Fruit fly (Drosophila melanogaster): Measurements from ENCODE around the gene Lrpprc2.

Gene Lrpprc2

DNA sequence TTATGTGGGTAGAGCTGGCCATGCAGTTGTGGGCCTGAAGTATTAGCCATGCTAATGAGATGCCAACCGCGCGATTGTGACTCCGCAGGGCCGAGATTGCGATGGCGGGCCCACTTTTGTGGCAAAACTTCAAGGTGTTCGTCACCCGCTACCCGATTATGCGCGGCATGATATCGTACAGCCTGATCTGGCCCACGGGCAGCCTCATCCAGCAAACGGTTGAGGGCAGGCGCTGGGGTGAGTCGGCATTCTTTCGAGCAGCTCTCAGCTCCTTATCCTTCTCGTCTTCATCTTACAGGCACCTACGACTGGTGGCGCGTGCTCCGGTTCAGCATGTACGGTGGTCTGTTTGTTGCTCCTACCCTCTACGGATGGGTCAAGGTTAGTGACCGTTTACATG is 9.3 kb upstream of the Lrpprc2 start, which contains the start of gene CG32808:
CG32808 (minus strand) TSS at position 101 of the 400 bp plus-strand sequence.
- TF ChIP-seq N (GFP tag; optimal IDR thresholded peaks at IDR 0.05): no peak
- TF ChIP-seq ey (GFP tag; optimal IDR thresholded peaks at IDR 0.05): no peak
- TF ChIP-seq Vsx2 (GFP tag; optimal IDR thresholded peaks at IDR 0.05; ENCODE audit: partially characterized antibody): no peak
- TF ChIP-seq Dfd (GFP tag; optimal IDR thresholded peaks at IDR 0.05): no peak
- TF ChIP-seq psq (GFP tag; optimal IDR thresholded peaks at IDR 0.05): no peak
- no peak for TF ChIP-seq sv (GFP tag; optimal IDR thresholded peaks at IDR 0.05)
- no peak for TF ChIP-seq tai (GFP tag; optimal IDR thresholded peaks at IDR 0.05)
- no peak for TF ChIP-seq Dif (GFP tag; optimal IDR thresholded peaks at IDR 0.05; ENCODE audit: partially characterized antibody)
- no peak for TF ChIP-seq Sp1 (GFP tag; optimal IDR thresholded peaks at IDR 0.05)
- no peak for TF ChIP-seq foxo (GFP tag; optimal IDR thresholded peaks at IDR 0.05)
- no peak for TF ChIP-seq rgr (GFP tag; optimal IDR thresholded peaks at IDR 0.05)
- no peak for TF ChIP-seq Myc (optimal IDR thresholded peaks at IDR 0.05)
- TF ChIP-seq dsf (GFP tag; optimal IDR thresholded peaks at IDR 0.05; ENCODE audit: borderline replicate concordance): no peak

DNA sequence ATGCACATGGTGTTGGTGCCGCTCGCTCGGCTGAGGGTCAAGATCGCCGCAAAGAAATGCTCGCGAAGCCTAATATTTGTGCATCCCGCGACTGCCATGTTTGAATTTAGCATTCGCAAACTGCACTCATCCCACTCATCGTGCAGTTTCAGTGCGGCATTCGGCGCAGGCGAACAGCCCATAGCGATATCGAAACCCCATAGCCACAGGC is 6.9 kb upstream of the Lrpprc2 start, which contains the start of gene CG14778:
CG14778 (plus strand) TSS at position 112 of the 211 bp plus-strand sequence.
- no peak for TF ChIP-seq OdsH (GFP tag; optimal IDR thresholded peaks at IDR 0.05)
- no peak for TF ChIP-seq ey (GFP tag; optimal IDR thresholded peaks at IDR 0.05)
- no peak for TF ChIP-seq CG32264 (GFP tag; optimal IDR thresholded peaks at IDR 0.05)
- TF ChIP-seq brk (GFP tag; optimal IDR thresholded peaks at IDR 0.05): no peak
- TF ChIP-seq usp (GFP tag; optimal IDR thresholded peaks at IDR 0.05): no peak
- no peak for TF ChIP-seq CG9705 (GFP tag; optimal IDR thresholded peaks at IDR 0.05)
- TF ChIP-seq br (GFP tag; optimal IDR thresholded peaks at IDR 0.05): no peak
- TF ChIP-seq Myc (optimal IDR thresholded peaks at IDR 0.05): no peak
- no peak for TF ChIP-seq Vsx2 (GFP tag; optimal IDR thresholded peaks at IDR 0.05; ENCODE audit: partially characterized antibody)
- TF ChIP-seq rgr (GFP tag; optimal IDR thresholded peaks at IDR 0.05): no peak

DNA sequence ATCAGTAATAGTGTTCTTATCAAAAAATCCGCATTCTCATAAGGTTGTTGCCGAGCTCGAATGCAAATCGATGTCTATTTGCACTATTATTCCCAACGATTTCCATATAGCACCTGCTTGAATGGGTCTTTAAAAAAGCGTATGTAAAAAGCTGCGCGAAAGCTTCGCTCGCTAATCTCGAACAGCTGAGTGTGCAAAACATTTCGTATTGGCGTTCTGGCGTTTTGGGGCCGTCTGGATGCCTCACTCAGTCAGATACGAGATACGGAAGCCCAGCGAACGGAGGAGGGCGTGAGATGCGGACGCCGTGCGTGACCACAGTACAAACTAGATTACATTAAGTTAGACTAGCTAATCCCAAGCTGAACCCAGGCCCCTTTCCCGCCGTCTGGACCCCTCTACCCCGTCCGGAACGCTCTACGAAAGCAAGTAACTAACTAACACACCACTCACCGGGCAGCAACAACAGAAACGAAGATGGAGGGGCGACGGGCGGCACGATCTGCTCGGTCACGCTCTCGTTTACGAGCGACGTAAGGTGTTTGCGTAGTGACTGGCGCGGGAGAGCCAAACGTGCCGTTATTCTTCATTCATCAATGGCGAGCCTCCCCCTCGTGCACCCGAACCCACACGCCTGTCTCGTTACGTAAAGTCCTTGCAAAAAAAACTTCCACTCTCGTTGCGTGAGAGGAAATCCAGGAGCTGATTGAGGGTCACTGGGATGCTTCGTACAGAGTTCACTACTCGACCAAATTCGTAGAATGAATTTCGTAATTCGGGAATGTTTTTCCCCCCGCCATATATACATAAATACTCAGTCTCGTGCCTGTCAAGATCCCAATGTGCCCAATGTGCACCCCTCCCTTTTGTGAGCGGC is 6.3 kb upstream of the Lrpprc2 start:
- no peak for TF ChIP-seq CG9705 (GFP tag; optimal IDR thresholded peaks at IDR 0.05)
- TF ChIP-seq Rel (GFP tag; optimal IDR thresholded peaks at IDR 0.05): no peak
- TF ChIP-seq Rel (tag; optimal IDR thresholded peaks at IDR 0.05): peak; percentile 51
- peak; percentile 4 for TF ChIP-seq h (GFP tag; optimal IDR thresholded peaks at IDR 0.05)

DNA sequence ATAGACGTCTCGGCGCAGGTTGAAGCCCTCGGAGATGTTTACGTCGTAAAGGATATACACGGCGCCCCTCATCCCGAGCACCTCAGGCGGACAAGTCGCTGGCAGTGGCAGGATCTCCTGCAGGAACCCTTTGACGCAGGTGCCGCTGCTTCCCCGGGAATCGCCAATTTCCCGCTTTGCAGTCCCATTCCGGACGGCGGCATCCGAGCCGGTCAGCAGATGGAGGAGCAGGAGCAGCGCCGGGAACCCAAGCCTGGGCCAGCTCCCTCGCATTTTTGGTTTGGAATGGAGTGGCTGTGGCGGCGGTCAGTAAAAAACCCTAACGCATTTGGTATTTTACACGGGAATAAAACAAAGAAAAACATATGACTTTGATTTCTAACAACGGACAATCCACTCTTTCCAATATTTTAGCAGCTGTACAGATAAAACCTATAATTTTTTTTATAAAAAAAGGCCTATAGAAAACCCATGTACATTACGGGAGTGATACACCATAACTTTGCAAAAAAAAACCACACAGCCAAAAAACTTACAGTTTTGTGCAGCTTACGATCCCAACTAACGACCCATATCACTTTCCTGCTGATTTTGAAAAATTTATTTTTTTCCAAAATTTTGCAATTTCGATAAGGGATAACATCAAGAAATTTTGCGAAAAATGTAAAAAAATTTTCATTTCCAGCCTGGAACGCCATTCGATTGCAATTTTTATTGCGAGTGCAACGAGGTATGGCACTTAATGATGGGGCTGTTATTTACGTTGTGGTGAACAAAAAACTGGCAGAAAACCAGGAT is 5.5 kb upstream of the Lrpprc2 start, which contains the start of the genes O-fut2 and CG14777:
O-fut2 (minus strand) TSS at position 290 of the 798 bp plus-strand sequence.
CG14777 (plus strand) TSS at position 428 of the 798 bp plus-strand sequence.
- TF ChIP-seq Myc (optimal IDR thresholded peaks at IDR 0.05) (no peak), CG32264 (GFP tag; optimal IDR thresholded peaks at IDR 0.05) (no peak), Rel (GFP tag; optimal IDR thresholded peaks at IDR 0.05) (no peak), Rel (tag; optimal IDR thresholded peaks at IDR 0.05) (no peak), usp (GFP tag; optimal IDR thresholded peaks at IDR 0.05) (no peak), GATAd (GFP tag; optimal IDR thresholded peaks at IDR 0.05) (no peak), Sp1 (GFP tag; optimal IDR thresholded peaks at IDR 0.05) (no peak), foxo (GFP tag; optimal IDR thresholded peaks at IDR 0.05) (no peak), OdsH (GFP tag; optimal IDR thresholded peaks at IDR 0.05) (peak; percentile 35), HLH106 (tag; optimal IDR thresholded peaks at IDR 0.05) (peak; percentile 4), Mio (GFP tag; optimal IDR thresholded peaks at IDR 0.05) (no peak), dmrt93B (GFP tag; optimal IDR thresholded peaks at IDR 0.05) (no peak), CG9705 (GFP tag; optimal IDR thresholded peaks at IDR 0.05) (no peak), sv (GFP tag; optimal IDR thresholded peaks at IDR 0.05) (no peak), sage (GFP tag; optimal IDR thresholded peaks at IDR 0.05) (no peak), lola (GFP tag; optimal IDR thresholded peaks at IDR 0.05) (no peak), Dfd (GFP tag; optimal IDR thresholded peaks at IDR 0.05) (no peak), woc (GFP tag; optimal IDR thresholded peaks at IDR 0.05) (no peak), h (GFP tag; optimal IDR thresholded peaks at IDR 0.05) (peak; percentile 30), Dif (GFP tag; optimal IDR thresholded peaks at IDR 0.05; ENCODE audit: partially characterized antibody) (no peak), brk (GFP tag; optimal IDR thresholded peaks at IDR 0.05) (no peak), pan (optimal IDR thresholded peaks at IDR 0.05) (no peak), ey (GFP tag; optimal IDR thresholded peaks at IDR 0.05) (peak; percentile 66), br (GFP tag; optimal IDR thresholded peaks at IDR 0.05) (no peak), psq (GFP tag; optimal IDR thresholded peaks at IDR 0.05) (peak; percentile 44), N (GFP tag; optimal IDR thresholded peaks at IDR 0.05) (no peak), fru (GFP tag; optimal IDR thresholded peaks at IDR 0.05) (peak; percentile 37), jim (GFP tag; optimal IDR thresholded peaks at IDR 0.05) (no peak), CrebA (GFP tag; optimal IDR thresholded peaks at IDR 0.05; ENCODE audit: borderline replicate concordance) (no peak), Hr78 (GFP tag; optimal IDR thresholded peaks at IDR 0.05) (no peak), Hnf4 (GFP tag; optimal IDR thresholded peaks at IDR 0.05) (no peak), Jra (GFP tag; optimal IDR thresholded peaks at IDR 0.05) (no peak), dsf (GFP tag; optimal IDR thresholded peaks at IDR 0.05; ENCODE audit: borderline replicate concordance) (no peak), Hr83 (GFP tag; optimal IDR thresholded peaks at IDR 0.05; ENCODE audit: poor library complexity, severe bottlenecking) (no peak), rgr (GFP tag; optimal IDR thresholded peaks at IDR 0.05) (peak; percentile 47), Vsx2 (GFP tag; optimal IDR thresholded peaks at IDR 0.05; ENCODE audit: partially characterized antibody) (no peak), dl (GFP tag; optimal IDR thresholded peaks at IDR 0.05; ENCODE audit: insufficient read depth in 1 of 2, partially characterized antibody in 2 of 2) (no peak)
